Fruit fly (Drosophila melanogaster): ENCODE measurements around the gene Hsp26.
A peak's percentile ranks its signal among the peaks of the same experiment; 100 is the strongest.

Gene Hsp26

dm6 chr3L:9373374-9374004 is 3.7 kb downstream of the Hsp26 start (continued):
- peak; percentile 28; the same call in 1 of the 2 replicates for TF ChIP-seq Nf-YA (GFP tag; IDR thresholded peaks at IDR 0.05)
- TF ChIP-seq Neu2 (GFP tag; optimal IDR thresholded peaks at IDR 0.05; ENCODE audit: borderline replicate concordance) = no peak
- peak; percentile 66; the same call in 1 of the 2 replicates for TF ChIP-seq ara (GFP tag; IDR thresholded peaks at IDR 0.05)
- TF ChIP-seq CG9215 (GFP tag; IDR thresholded peaks at IDR 0.05) = peak; percentile 38
- TF ChIP-seq kay (GFP tag; optimal IDR thresholded peaks at IDR 0.05) = no peak
- peak; percentile 21 for TF ChIP-seq CG15011 (GFP tag; optimal IDR thresholded peaks at IDR 0.05)
- TF ChIP-seq CG10431 (GFP tag; optimal IDR thresholded peaks at IDR 0.05) = no peak
- peak; percentile 78 for TF ChIP-seq Blimp-1 (GFP tag; optimal IDR thresholded peaks at IDR 0.05)
- TF ChIP-seq ftz-f1 (GFP tag; optimal IDR thresholded peaks at IDR 0.05) = no peak
- no peak for TF ChIP-seq CG31365 (tag; optimal IDR thresholded peaks at IDR 0.05)
- peak; percentile 28; the same call in 1 of the 2 replicates for TF ChIP-seq CG7372 (GFP tag; IDR thresholded peaks at IDR 0.05)
- TF ChIP-seq CG3847 (GFP tag; IDR thresholded peaks at IDR 0.05) = 0 out of 2 replicates have a peak, but pooled peaks have one; percentile 20
- TF ChIP-seq da (GFP tag; optimal IDR thresholded peaks at IDR 0.05) = no peak
- TF ChIP-seq CG14050 (GFP tag; IDR thresholded peaks at IDR 0.05) = peak; percentile 59
- TF ChIP-seq CG32767 (GFP tag; IDR thresholded peaks at IDR 0.05) = peak; percentile 76
- no peak for TF ChIP-seq bigmax (GFP tag; optimal IDR thresholded peaks at IDR 0.05)
- TF ChIP-seq klu (GFP tag; IDR thresholded peaks at IDR 0.05) = no peak
- TF ChIP-seq sens (GFP tag) = peak; percentile 89
- no peak for TF ChIP-seq hth (optimal IDR thresholded peaks at IDR 0.05)
- TF ChIP-seq z (GFP tag; IDR thresholded peaks at IDR 0.05) = 0 out of 3 replicates have a peak, but pooled peaks have one; percentile 7
- no peak for TF ChIP-seq pho (GFP tag; optimal IDR thresholded peaks at IDR 0.05)
- no peak for TF ChIP-seq CG4617 (GFP tag; optimal IDR thresholded peaks at IDR 0.05; ENCODE audit: borderline replicate concordance)
- no peak for TF ChIP-seq usp (GFP tag; optimal IDR thresholded peaks at IDR 0.05)
- peak; percentile 98 for TF ChIP-seq nerfin-1 (tag; optimal IDR thresholded peaks at IDR 0.05)
- TF ChIP-seq Ravus (GFP tag; IDR thresholded peaks at IDR 0.05) = peak; percentile 26; the same call in 1 of the 2 replicates
- no peak for TF ChIP-seq pfk (GFP tag; optimal IDR thresholded peaks at IDR 0.05)
- TF ChIP-seq ase (GFP tag; IDR thresholded peaks at IDR 0.05) = peak; percentile 51; the same call in 1 of the 3 replicates
- no peak for TF ChIP-seq grn (GFP tag; optimal IDR thresholded peaks at IDR 0.05)
- TF ChIP-seq CG13287 (GFP tag; IDR thresholded peaks at IDR 0.05; ENCODE audit: partially characterized antibody) = peak; percentile 52
- TF ChIP-seq CG16863 (GFP tag; optimal IDR thresholded peaks at IDR 0.05) = peak; percentile 13
- no peak for TF ChIP-seq btn (GFP tag; optimal IDR thresholded peaks at IDR 0.05)
- peak; percentile 13 for TF ChIP-seq CG15479 (GFP tag; optimal IDR thresholded peaks at IDR 0.05)
- peak; percentile 49 for TF ChIP-seq CG10366 (GFP tag; IDR thresholded peaks at IDR 0.05)
- TF ChIP-seq row (GFP tag; IDR thresholded peaks at IDR 0.05) = peak; percentile 66
- no peak for TF ChIP-seq sug (tag; optimal IDR thresholded peaks at IDR 0.05)
- no peak for TF ChIP-seq CG12104 (GFP tag; optimal IDR thresholded peaks at IDR 0.05)
- TF ChIP-seq CG14014 (GFP tag; IDR thresholded peaks at IDR 0.05) = peak; percentile 70; the same call in 1 of the 2 replicates
- TF ChIP-seq CG31224 (GFP tag; IDR thresholded peaks at IDR 0.05) = peak; percentile 40; the same call in 1 of the 2 replicates
- peak; percentile 49 for TF ChIP-seq MTF-1 (GFP tag; optimal IDR thresholded peaks at IDR 0.05; ENCODE audit: borderline replicate concordance)
- TF ChIP-seq lbe (GFP tag; optimal IDR thresholded peaks at IDR 0.05) = peak; percentile 74
- TF ChIP-seq pnt (GFP tag; optimal IDR thresholded peaks at IDR 0.05) = no peak
- TF ChIP-seq vvl (GFP tag; IDR thresholded peaks at IDR 0.05) = peak; percentile 94
- TF ChIP-seq Mad (GFP tag; optimal IDR thresholded peaks at IDR 0.05) = peak; percentile 47
- TF ChIP-seq CG5953 (GFP tag; IDR thresholded peaks at IDR 0.05) = peak; percentile 69
- peak; percentile 71 for TF ChIP-seq CG2120 (GFP tag; optimal IDR thresholded peaks at IDR 0.05)
- peak; percentile 67 for TF ChIP-seq NfI (GFP tag; optimal IDR thresholded peaks at IDR 0.05)
- peak; percentile 56 for TF ChIP-seq grau (tag; optimal IDR thresholded peaks at IDR 0.05)
- no peak for TF ChIP-seq dan (GFP tag; IDR thresholded peaks at IDR 0.05)
- TF ChIP-seq CG17829 (tag; optimal IDR thresholded peaks at IDR 0.05) = peak; percentile 67
- peak; percentile 54 for TF ChIP-seq Ssrp (tag; optimal IDR thresholded peaks at IDR 0.05)
- TF ChIP-seq CG15269 (tag; optimal IDR thresholded peaks at IDR 0.05) = peak; percentile 72
